Fruit fly (Drosophila melanogaster) whole organism, embryonic: ENCODE measurements around the gene Tm1.

Experiments used
- Adf1 ChIP-seq: fragments of 200-800 bp; sonication (Bioruptor generic); IDR thresholded peaks from 2 replicates; pipeline ENCODE4 v1.3.6; 2022; ENCODE audit warnings: missing biosample characterization, missing genetic modification characterization
- CG10321 ChIP-seq: fragments of 200-800 bp; sonication (Bioruptor generic); IDR thresholded peaks from 2 replicates; pipeline ENCODE4 v1.3.6; 2022; ENCODE audit warnings: missing biosample characterization, missing genetic modification characterization
- CG10565 ChIP-seq: fragments of 200-800 bp; sonication (Bioruptor generic); optimal IDR thresholded peaks from 3 replicates; lab custom pipeline; 2016; ENCODE audit warnings: missing biosample characterization, mild to moderate bottlenecking, missing genetic modification characterization
- CG10654 ChIP-seq: fragments of 200-800 bp; sonication (Bioruptor generic); optimal IDR thresholded peaks from 2 replicates; lab custom pipeline; 2016; ENCODE audit warnings: missing biosample characterization, missing genetic modification characterization
- CG11560 ChIP-seq: fragments of 200-800 bp; sonication (Bioruptor generic); IDR thresholded peaks from 3 replicates; pipeline ENCODE4 v1.3.6; 2022; ENCODE audit warnings: missing biosample characterization, missing genetic modification characterization
- CG12155 ChIP-seq: fragments of 200-800 bp; sonication (Bioruptor generic); optimal IDR thresholded peaks from 3 replicates; lab custom pipeline; 2016; ENCODE audit warnings: missing biosample characterization, missing genetic modification characterization
- CG13287 ChIP-seq: fragments of 200-800 bp; sonication (Bioruptor generic); IDR thresholded peaks from 2 replicates; pipeline ENCODE4 v1.3.6; 2022; ENCODE audit warnings: missing biosample characterization, missing genetic modification characterization; ENCODE audit not compliant: partially characterized antibody
- CG15269 ChIP-seq: fragments of 200-800 bp; sonication (Bioruptor generic); optimal IDR thresholded peaks from 2 replicates; lab custom pipeline; 2018; ENCODE audit warnings: missing biosample characterization, mild to moderate bottlenecking, missing genetic modification characterization, moderate library complexity
- CG16863 ChIP-seq: fragments of 200-800 bp; sonication (Bioruptor generic); optimal IDR thresholded peaks from 3 replicates; lab custom pipeline; 2016; ENCODE audit warnings: missing biosample characterization, missing genetic modification characterization
- CG2199 ChIP-seq: fragments of 200-800 bp; sonication (Bioruptor generic); IDR thresholded peaks from 3 replicates; pipeline ENCODE4 v1.3.6; 2022; ENCODE audit warnings: missing biosample characterization, missing genetic modification characterization
- CG4282 ChIP-seq: fragments of 200-800 bp; sonication (Bioruptor generic); optimal IDR thresholded peaks from 2 replicates; lab custom pipeline; 2016; ENCODE audit warnings: missing biosample characterization, missing genetic modification characterization
- CG4854 ChIP-seq: fragments of 200-800 bp; sonication (Bioruptor generic); optimal IDR thresholded peaks from 2 replicates; lab custom pipeline; 2016; ENCODE audit warnings: missing biosample characterization, missing genetic modification characterization, inconsistent platforms
- CG6654 ChIP-seq: fragments of 200-800 bp; sonication (Bioruptor generic); optimal IDR thresholded peaks from 2 replicates; lab custom pipeline; 2017; ENCODE audit warnings: missing biosample characterization, mild to moderate bottlenecking, missing genetic modification characterization
- CG6689 ChIP-seq: fragments of 200-800 bp; sonication (Bioruptor generic); IDR thresholded peaks from 2 replicates; pipeline ENCODE4 v1.3.6; 2022; ENCODE audit warnings: missing biosample characterization, missing genetic modification characterization
- CG6791 ChIP-seq: fragments of 200-800 bp; sonication (Bioruptor generic); IDR thresholded peaks from 3 replicates; pipeline ENCODE4 v1.3.6; 2022; ENCODE audit warnings: missing biosample characterization, missing genetic modification characterization; ENCODE audit not compliant: partially characterized antibody
- CG7786 ChIP-seq: fragments of 200-800 bp; sonication (Bioruptor generic); optimal IDR thresholded peaks from 2 replicates; lab custom pipeline; 2016; ENCODE audit warnings: missing biosample characterization, missing genetic modification characterization
- CG7839 ChIP-seq: fragments of 200-800 bp; sonication (Bioruptor generic); optimal IDR thresholded peaks from 3 replicates; lab custom pipeline; 2018; ENCODE audit warnings: missing biosample characterization, mild to moderate bottlenecking, missing genetic modification characterization, moderate library complexity
- CG7963 ChIP-seq: fragments of 200-800 bp; sonication (Bioruptor generic); IDR thresholded peaks from 3 replicates; pipeline ENCODE4 v1.3.6; 2022; ENCODE audit warnings: missing biosample characterization, missing genetic modification characterization; ENCODE audit not compliant: partially characterized antibody
- CG7987 ChIP-seq: fragments of 200-800 bp; sonication (Bioruptor generic); optimal IDR thresholded peaks from 2 replicates; lab custom pipeline; 2018; ENCODE audit warnings: missing biosample characterization, mild to moderate bottlenecking, missing genetic modification characterization, moderate library complexity
- CG8478 ChIP-seq: fragments of >200 bp; optimal IDR thresholded peaks from 2 replicates; lab custom pipeline; 2018
- CG9215 ChIP-seq: fragments of 200-800 bp; sonication (Bioruptor generic); IDR thresholded peaks from 2 replicates; pipeline ENCODE4 v1.3.6; 2022; ENCODE audit warnings: missing biosample characterization, missing genetic modification characterization
- Doc3 ChIP-seq: fragments of 200-800 bp; sonication (Bioruptor generic); IDR thresholded peaks from 3 replicates; pipeline ENCODE4 v1.3.6; 2022; ENCODE audit warnings: missing biosample characterization, missing genetic modification characterization; ENCODE audit not compliant: partially characterized antibody
- Ets97D ChIP-seq: fragments of 200-800 bp; sonication (Bioruptor generic); optimal IDR thresholded peaks from 3 replicates; lab custom pipeline; 2016; ENCODE audit warnings: missing biosample characterization, missing genetic modification characterization
- Fer3 ChIP-seq: fragments of 200-800 bp; sonication (Bioruptor generic); optimal IDR thresholded peaks from 2 replicates; lab custom pipeline; 2018; ENCODE audit warnings: missing biosample characterization, mild to moderate bottlenecking, missing genetic modification characterization, moderate library complexity
- HLHmδ ChIP-seq: fragments of 200-800 bp; sonication (Bioruptor generic); optimal IDR thresholded peaks from 2 replicates; lab custom pipeline; 2018; ENCODE audit warnings: missing biosample characterization, mild to moderate bottlenecking, missing genetic modification characterization, moderate library complexity
- HmgD ChIP-seq: fragments of 200-800 bp; sonication (Bioruptor generic); optimal IDR thresholded peaks from 3 replicates; lab custom pipeline; 2016; ENCODE audit warnings: missing biosample characterization, missing genetic modification characterization
- ac ChIP-seq: fragments of 200-800 bp; sonication (Bioruptor generic); optimal IDR thresholded peaks from 3 replicates; lab custom pipeline; 2017; ENCODE audit warnings: missing biosample characterization, mild to moderate bottlenecking, missing genetic modification characterization
- az2 ChIP-seq: fragments of 200-800 bp; sonication (Bioruptor generic); optimal IDR thresholded peaks from 3 replicates; lab custom pipeline; 2016; ENCODE audit warnings: missing biosample characterization, missing genetic modification characterization
- bsh ChIP-seq, 2 experiments: fragments of 200-800 bp; sonication (Bioruptor generic); optimal IDR thresholded peaks; 2 replicates each; lab custom pipeline; 2017 to 2018; ENCODE audit warnings: mild to moderate bottlenecking in 2 of 2, missing biosample characterization in 2 of 2, missing genetic modification characterization in 2 of 2, moderate library complexity in 1 of 2
- caup ChIP-seq: fragments of 200-800 bp; sonication (Bioruptor generic); optimal IDR thresholded peaks from 3 replicates; lab custom pipeline; 2017; ENCODE audit warnings: missing biosample characterization, mild to moderate bottlenecking, missing genetic modification characterization, moderate library complexity; ENCODE audit not compliant: severe bottlenecking
- chn ChIP-seq: fragments of 200-800 bp; sonication (Bioruptor generic); optimal IDR thresholded peaks from 2 replicates; lab custom pipeline; 2016; ENCODE audit warnings: missing biosample characterization, missing genetic modification characterization
- dmrt11E ChIP-seq: fragments of 200-800 bp; sonication (Bioruptor generic); optimal IDR thresholded peaks from 3 replicates; lab custom pipeline; 2018; ENCODE audit warnings: missing biosample characterization, mild to moderate bottlenecking, missing genetic modification characterization, moderate library complexity
- emc ChIP-seq: fragments of 200-800 bp; sonication (Bioruptor generic); optimal IDR thresholded peaks from 2 replicates; lab custom pipeline; 2016; ENCODE audit warnings: missing biosample characterization, missing genetic modification characterization
- exex ChIP-seq: fragments of 200-800 bp; sonication (Bioruptor generic); optimal IDR thresholded peaks from 4 replicates; lab custom pipeline; 2018; ENCODE audit warnings: missing biosample characterization, mild to moderate bottlenecking, missing genetic modification characterization, moderate library complexity
- gt ChIP-seq: fragments of 200-800 bp; sonication (Bioruptor generic); IDR thresholded peaks from 2 replicates; pipeline ENCODE4 v1.3.6; 2022; ENCODE audit warnings: missing biosample characterization, missing genetic modification characterization
- hth ChIP-seq: fragments of >200 bp; optimal IDR thresholded peaks from 2 replicates; lab custom pipeline; 2017; ENCODE audit warnings: inconsistent platforms
- insv ChIP-seq, 2 experiments: fragments of 200-800 bp; sonication (Bioruptor generic); optimal IDR thresholded peaks; 3 replicates each; lab custom pipeline; 2016 to 2018; ENCODE audit warnings: missing biosample characterization in 2 of 2, missing genetic modification characterization in 2 of 2
- klu ChIP-seq: fragments of 200-800 bp; sonication (Bioruptor generic); IDR thresholded peaks from 2 replicates; pipeline ENCODE4 v1.3.6; 2022; ENCODE audit warnings: missing biosample characterization, missing genetic modification characterization
- knrl ChIP-seq: fragments of 200-800 bp; sonication (Bioruptor generic); IDR thresholded peaks from 3 replicates; pipeline ENCODE4 v1.3.6; 2022; ENCODE audit warnings: missing biosample characterization, missing genetic modification characterization; ENCODE audit not compliant: partially characterized antibody
- oc ChIP-seq: fragments of 200-800 bp; sonication (Bioruptor generic); optimal IDR thresholded peaks from 2 replicates; lab custom pipeline; 2018; ENCODE audit warnings: missing biosample characterization, mild to moderate bottlenecking, missing genetic modification characterization, moderate library complexity
- rib ChIP-seq: fragments of 200-800 bp; sonication (Bioruptor generic); IDR thresholded peaks from 2 replicates; pipeline ENCODE4 v1.3.6; 2022; ENCODE audit warnings: missing biosample characterization, missing genetic modification characterization
- sens ChIP-seq: fragments of 200-800 bp; sonication (Bioruptor generic); peaks from one replicate; lab custom pipeline; 2016; ENCODE audit warnings: missing biosample characterization, missing genetic modification characterization
- slp2 ChIP-seq: fragments of 200-800 bp; sonication (Bioruptor generic); optimal IDR thresholded peaks from 2 replicates; lab custom pipeline; 2016; ENCODE audit warnings: missing biosample characterization, missing genetic modification characterization
- sqz ChIP-seq: fragments of 200-800 bp; sonication (Bioruptor generic); optimal IDR thresholded peaks from 3 replicates; lab custom pipeline; 2018; ENCODE audit warnings: missing biosample characterization, mild to moderate bottlenecking, missing genetic modification characterization
- stwl ChIP-seq: fragments of 200-800 bp; sonication (Bioruptor generic); optimal IDR thresholded peaks from 3 replicates; lab custom pipeline; 2018; ENCODE audit warnings: missing biosample characterization, mild to moderate bottlenecking, missing genetic modification characterization, moderate library complexity
- trh ChIP-seq: fragments of 200-800 bp; sonication (Bioruptor generic); optimal IDR thresholded peaks from 2 replicates; lab custom pipeline; 2016; ENCODE audit warnings: missing biosample characterization, missing genetic modification characterization
- vnd ChIP-seq: fragments of 200-800 bp; sonication (Bioruptor generic); IDR thresholded peaks from 3 replicates; pipeline ENCODE4 v1.3.6; 2022; ENCODE audit warnings: missing biosample characterization, missing genetic modification characterization; ENCODE audit not compliant: partially characterized antibody
- wek ChIP-seq: fragments of 200-800 bp; sonication (Bioruptor generic); optimal IDR thresholded peaks from 3 replicates; lab custom pipeline; 2018; ENCODE audit warnings: missing biosample characterization, mild to moderate bottlenecking, missing genetic modification characterization, moderate library complexity
- zen2 ChIP-seq: fragments of 200-800 bp; sonication (Bioruptor generic); IDR thresholded peaks from 3 replicates; pipeline ENCODE4 v1.3.6; 2022; ENCODE audit warnings: missing biosample characterization, missing genetic modification characterization; ENCODE audit not compliant: partially characterized antibody

The Tm1 gene

DNA sequence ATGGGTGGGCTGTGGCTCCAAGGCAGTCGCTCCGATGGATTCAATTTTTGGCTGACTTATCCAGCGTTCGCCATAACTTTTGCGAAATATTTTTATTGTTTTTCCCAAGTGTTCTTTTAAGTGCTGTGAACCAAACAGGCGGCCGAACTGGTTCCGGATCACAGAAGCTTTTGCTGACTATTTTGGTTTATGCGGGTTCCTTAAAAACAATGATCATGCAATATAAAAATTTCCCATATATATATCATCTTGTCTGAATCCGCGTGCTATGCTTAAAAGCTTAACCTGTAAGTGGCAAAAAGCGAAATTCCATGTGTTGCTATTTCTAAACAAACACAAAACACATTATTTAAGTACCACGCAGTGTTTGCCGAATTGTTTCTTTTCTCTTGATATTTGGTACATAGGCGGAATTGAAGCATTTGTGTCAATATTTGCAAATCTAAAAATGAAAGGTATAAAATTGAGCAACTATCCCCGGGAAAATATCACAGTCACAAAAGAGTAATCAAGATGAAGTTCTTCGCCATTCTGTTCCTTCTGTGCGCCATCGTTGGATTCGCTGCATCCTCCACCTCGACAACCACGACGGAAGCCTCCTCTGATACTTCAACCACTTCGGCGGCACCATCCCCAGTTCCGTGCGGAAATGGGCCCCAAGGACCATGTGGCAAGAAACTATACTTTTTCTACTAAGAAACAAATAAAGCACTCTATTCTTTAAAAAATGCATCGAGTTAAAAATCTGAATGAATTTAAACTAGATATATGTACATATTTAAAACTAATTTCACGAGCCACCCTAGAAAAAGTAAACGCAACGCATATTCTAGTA is 42.1 kb downstream of the Tm1 start, which contains the start of the genes CG6276 and CG44040 (continued):
- TF ChIP-seq stwl = peak; percentile 40
- no peak for TF ChIP-seq trh (GFP tag; lab: Kevin White, UChicago)
- TF ChIP-seq oc = peak; percentile 5
- TF ChIP-seq sqz (GFP tag; lab: Kevin White, UChicago) = no peak
- no peak; the same call in 1 of the 2 replicates for TF ChIP-seq CG13287 (GFP tag; lab: Robert Waterston, UW)
- no peak for TF ChIP-seq Doc3 (GFP tag; lab: Robert Waterston, UW)
- no peak for TF ChIP-seq dmrt11E (tag; lab: Kevin White, UChicago)
- TF ChIP-seq CG7839 (tag; lab: Kevin White, UChicago) = peak; percentile 54
- peak in 1 of 2 experiments; percentile 58 for TF ChIP-seq bsh (GFP tag; optimal IDR thresholded peaks at IDR 0.05; lab: Kevin White, UChicago)
- TF ChIP-seq Fer3 (tag; lab: Kevin White, UChicago) = peak; percentile 61
- TF ChIP-seq CG12155 (GFP tag; lab: Kevin White, UChicago) = peak; percentile 5
- TF ChIP-seq CG10654 (GFP tag; lab: Kevin White, UChicago) = peak; percentile 23
- peak in 1 of 2 experiments; percentile 3 for TF ChIP-seq insv (GFP tag; optimal IDR thresholded peaks at IDR 0.05; lab: Kevin White, UChicago)
- peak; percentile 27 for TF ChIP-seq az2 (GFP tag; lab: Kevin White, UChicago)
- TF ChIP-seq gt (GFP tag; lab: Robert Waterston, UW) = no peak
- no peak for TF ChIP-seq emc (GFP tag; lab: Kevin White, UChicago)
- peak; percentile 88 for TF ChIP-seq sens (GFP tag; lab: Kevin White, UChicago)
- TF ChIP-seq CG4282 (GFP tag; lab: Kevin White, UChicago) = no peak
- TF ChIP-seq CG6654 (GFP tag; lab: Kevin White, UChicago) = no peak
- peak; percentile 25 for TF ChIP-seq CG4854 (GFP tag; lab: Kevin White, UChicago)
- TF ChIP-seq CG2199 (GFP tag; lab: Robert Waterston, UW) = no peak
- TF ChIP-seq CG16863 = peak; percentile 9
- TF ChIP-seq klu (GFP tag; lab: Robert Waterston, UW) = 0 out of 2 replicates have a peak, but pooled peaks have one; percentile 14
- no peak for TF ChIP-seq wek (GFP tag; lab: Kevin White, UChicago)
- TF ChIP-seq CG7963 (GFP tag; lab: Robert Waterston, UW) = no peak
- TF ChIP-seq CG6689 (GFP tag; lab: Robert Waterston, UW) = peak; percentile 74
- TF ChIP-seq CG11560 (tag; lab: Robert Waterston, UW) = no peak
- TF ChIP-seq CG6791 (GFP tag; lab: Robert Waterston, UW) = no peak
- peak; percentile 28 for TF ChIP-seq Ets97D (GFP tag; lab: Kevin White, UChicago)
- no peak for TF ChIP-seq HLHmδ
- no peak for TF ChIP-seq vnd (GFP tag; lab: Robert Waterston, UW)
- TF ChIP-seq HmgD (GFP tag; lab: Kevin White, UChicago) = no peak
- TF ChIP-seq rib = no peak
- peak; percentile 35 for TF ChIP-seq CG15269 (tag; lab: Kevin White, UChicago)
- no peak for TF ChIP-seq slp2 (GFP tag; lab: Kevin White, UChicago)
- peak; percentile 34 for TF ChIP-seq CG7786 (GFP tag; lab: Kevin White, UChicago)
- no peak for TF ChIP-seq exex (tag; lab: Kevin White, UChicago)
- TF ChIP-seq CG7987 = no peak
- TF ChIP-seq chn (GFP tag; lab: Kevin White, UChicago) = peak; percentile 16
- peak; percentile 46; the same call in 1 of the 2 replicates for TF ChIP-seq CG9215 (GFP tag; lab: Robert Waterston, UW)
- peak; percentile 60 for TF ChIP-seq caup (GFP tag; lab: Kevin White, UChicago)
- no peak for TF ChIP-seq CG10321 (GFP tag; lab: Robert Waterston, UW)
- TF ChIP-seq ac (GFP tag; lab: Kevin White, UChicago) = no peak
- TF ChIP-seq hth (lab: Kevin White, UChicago) = no peak
- TF ChIP-seq knrl (GFP tag; lab: Robert Waterston, UW) = no peak
- TF ChIP-seq Adf1 = 0 out of 2 replicates have a peak, but pooled peaks have one; percentile 23
- no peak for TF ChIP-seq CG10565
- TF ChIP-seq zen2 (GFP tag; lab: Robert Waterston, UW) = no peak
- no peak for TF ChIP-seq CG8478 (lab: Kevin White, UChicago)
